Worm (Caenorhabditis elegans): ENCODE measurements around the gene lron-14.

lron-14 gene

DNA sequence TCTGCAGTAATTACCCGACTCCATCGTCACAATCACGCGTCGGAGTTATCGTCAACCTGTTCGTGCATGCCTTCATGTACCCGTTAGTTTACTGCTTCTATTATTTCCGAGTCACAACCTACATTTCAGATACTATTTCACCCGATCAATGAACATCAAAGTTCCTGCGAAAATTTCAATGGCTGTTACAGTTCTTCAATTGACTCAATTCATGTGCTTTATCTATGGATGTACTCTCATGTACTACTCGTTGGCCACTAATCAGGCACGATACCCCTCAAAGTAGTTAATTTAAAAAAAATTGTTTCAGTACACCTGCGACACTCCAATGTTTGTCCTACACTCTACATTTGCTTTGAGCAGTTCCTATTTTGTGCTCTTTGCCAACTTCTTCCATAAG is 35.6 kb downstream of the lron-14 start:
- TF ChIP-seq nhr-76 (tag; optimal IDR thresholded peaks at IDR 0.05) (no peak), rnt-1 (tag; optimal IDR thresholded peaks at IDR 0.05) (no peak), hlh-17 (GFP tag; optimal IDR thresholded peaks at IDR 0.05; ENCODE audit: borderline replicate concordance) (no peak), lin-14 (GFP tag; optimal IDR thresholded peaks at IDR 0.05) (no peak), elt-2 (tag; optimal IDR thresholded peaks at IDR 0.05) (no peak), unc-30 (tag; optimal IDR thresholded peaks at IDR 0.05) (no peak), pqm-1 (tag; optimal IDR thresholded peaks at IDR 0.05) (no peak), vab-15 (tag; optimal IDR thresholded peaks at IDR 0.05) (no peak), nhr-90 (tag; optimal IDR thresholded peaks at IDR 0.05; ENCODE audit: poor library complexity) (peak; percentile 34), ces-1 (GFP tag; optimal IDR thresholded peaks at IDR 0.05) (no peak), snu-23 (GFP tag; optimal IDR thresholded peaks at IDR 0.05) (peak; percentile 9), ama-1 (optimal IDR thresholded peaks at IDR 0.05) (no peak), nhr-71 (tag; optimal IDR thresholded peaks at IDR 0.05) (peak; percentile 15), fkh-10 (GFP tag; optimal IDR thresholded peaks at IDR 0.05) (no peak), F16B12.6 (tag; optimal IDR thresholded peaks at IDR 0.05) (no peak), egl-27 (tag; optimal IDR thresholded peaks at IDR 0.05) (no peak), ceh-88 (GFP tag; IDR thresholded peaks at IDR 0.05) (no peak), ztf-11 (tag; optimal IDR thresholded peaks at IDR 0.05) (no peak), nhr-237 (tag; optimal IDR thresholded peaks at IDR 0.05) (no peak), sup-37 (GFP tag; optimal IDR thresholded peaks at IDR 0.05) (no peak), nhr-19 (GFP tag; conservative IDR thresholded peaks at IDR 0.05) (no peak), sptf-1 (tag; optimal IDR thresholded peaks at IDR 0.05) (no peak), lin-15B (tag; optimal IDR thresholded peaks at IDR 0.05) (no peak)

DNA sequence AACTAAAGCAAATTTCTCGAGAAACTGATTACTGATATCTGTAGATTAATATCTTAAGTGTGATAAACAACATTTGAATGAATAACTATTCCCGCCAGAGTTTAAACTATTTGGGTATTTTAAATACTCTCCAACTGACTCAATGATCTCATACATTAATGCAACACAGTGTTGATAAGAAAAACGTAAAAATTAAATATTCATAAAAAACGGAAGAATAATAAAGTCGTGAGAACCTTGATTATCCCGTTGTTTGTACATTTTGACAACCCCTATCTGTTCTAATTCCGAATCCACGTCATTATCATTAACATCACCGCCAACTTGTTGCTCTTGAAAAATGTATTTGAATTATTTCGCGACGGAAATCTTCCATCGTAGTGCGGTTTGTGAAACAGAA is 36.8 kb downstream of the lron-14 start, which contains the start of gene elo-7:
elo-7 (plus strand) TSS at position 301 of the 400 bp plus-strand sequence.
- TF ChIP-seq nhr-19 (GFP tag; conservative IDR thresholded peaks at IDR 0.05) = no peak
- TF ChIP-seq ztf-4 (tag; optimal IDR thresholded peaks at IDR 0.05) = no peak
- no peak for TF ChIP-seq grh-1 (GFP tag; IDR thresholded peaks at IDR 0.05)
- no peak for TF ChIP-seq vab-15 (tag; optimal IDR thresholded peaks at IDR 0.05)

- peak; percentile 51 for TF ChIP-seq elt-2 (tag; optimal IDR thresholded peaks at IDR 0.05)
- no peak for TF ChIP-seq lin-13 (GFP tag; optimal IDR thresholded peaks at IDR 0.05)
Observed at ce11 chrIV:9527002-9527401, 39.4 kb downstream of the lron-14 start.

- TF ChIP-seq hlh-17 (GFP tag; optimal IDR thresholded peaks at IDR 0.05; ENCODE audit: borderline replicate concordance) = no peak
- no peak for TF ChIP-seq nhr-237 (tag; optimal IDR thresholded peaks at IDR 0.05)
- no peak for TF ChIP-seq nhr-77 (tag; optimal IDR thresholded peaks at IDR 0.05)
- TF ChIP-seq ama-1 (optimal IDR thresholded peaks at IDR 0.05) = no peak
- TF ChIP-seq snu-23 (GFP tag; optimal IDR thresholded peaks at IDR 0.05) = peak; percentile 71
- TF ChIP-seq nhr-85 (tag) = peak; percentile 91
- TF ChIP-seq ceh-8 (GFP tag; optimal IDR thresholded peaks at IDR 0.05) = no peak
- peak; percentile 89 for TF ChIP-seq fkh-4 (tag; optimal IDR thresholded peaks at IDR 0.05; ENCODE audit: borderline replicate concordance)
- TF ChIP-seq unc-62 (GFP tag; optimal IDR thresholded peaks at IDR 0.05) = no peak
- TF ChIP-seq ceh-88 (GFP tag; IDR thresholded peaks at IDR 0.05) = no peak
- TF ChIP-seq nhr-47 (tag; optimal IDR thresholded peaks at IDR 0.05) = no peak
- peak; percentile 39 for TF ChIP-seq swsn-7 (tag; optimal IDR thresholded peaks at IDR 0.05)
- TF ChIP-seq mab-9 (GFP tag; IDR thresholded peaks at IDR 0.05) = no peak
- peak; percentile 81 for TF ChIP-seq nhr-20 (tag; optimal IDR thresholded peaks at IDR 0.05)
- no peak for TF ChIP-seq sup-37 (GFP tag; optimal IDR thresholded peaks at IDR 0.05)
- TF ChIP-seq jun-1 (tag; optimal IDR thresholded peaks at IDR 0.05) = peak; percentile 6
- no peak for TF ChIP-seq lin-39 (tag; optimal IDR thresholded peaks at IDR 0.05)
- no peak for TF ChIP-seq F16B12.6 (tag; optimal IDR thresholded peaks at IDR 0.05)
- TF ChIP-seq dpl-1 (GFP tag; optimal IDR thresholded peaks at IDR 0.05) = peak; percentile 2 to 44 (median 14)
- TF ChIP-seq rnt-1 (tag; optimal IDR thresholded peaks at IDR 0.05) = peak; percentile 52
- TF ChIP-seq nhr-11 (tag; optimal IDR thresholded peaks at IDR 0.05) = no peak
- TF ChIP-seq mdl-1 (tag; optimal IDR thresholded peaks at IDR 0.05) = peak in 1 of 2 experiments; percentile 18
- TF ChIP-seq C16A3.4 (tag; optimal IDR thresholded peaks at IDR 0.05) = peak; percentile 6
- TF ChIP-seq ztf-4 (tag; optimal IDR thresholded peaks at IDR 0.05) = no peak
- peak in 1 of 2 experiments; percentile 40 for TF ChIP-seq lin-35 (GFP tag; optimal IDR thresholded peaks at IDR 0.05)
- peak; percentile 3 for TF ChIP-seq tlp-1 (tag; optimal IDR thresholded peaks at IDR 0.05)
- TF ChIP-seq xbp-1 (tag; optimal IDR thresholded peaks at IDR 0.05) = peak; percentile 21
- peak in 1 of 2 experiments; percentile 31 for TF ChIP-seq egl-27 (tag; optimal IDR thresholded peaks at IDR 0.05)
- TF ChIP-seq skn-1 (tag; optimal IDR thresholded peaks at IDR 0.05) = no peak
Observed at ce11 chrIV:9525682-9526416, 40.6 kb downstream of the lron-14 start, which contains the start of gene elo-1. Gene elo-1 (plus strand): TSS chrIV:9526366.
